Worm (Caenorhabditis elegans): ENCODE data around the gene F38A1.6.

ce11 chrIV:1212357-1212756, 39.3 kb upstream of the F38A1.6 start:
- TF ChIP-seq flt-1 (GFP tag; IDR thresholded peaks at IDR 0.05): no peak
- no peak for TF ChIP-seq ama-1 (optimal IDR thresholded peaks at IDR 0.05)
- no peak for TF ChIP-seq F13C5.2 (tag; optimal IDR thresholded peaks at IDR 0.05)
- no peak for TF ChIP-seq hmg-4 (GFP tag; optimal IDR thresholded peaks at IDR 0.05)
- TF ChIP-seq aly-1 (tag; optimal IDR thresholded peaks at IDR 0.05): no peak
- no peak for TF ChIP-seq ceh-13 (GFP tag; optimal IDR thresholded peaks at IDR 0.05)
- TF ChIP-seq tra-4 (tag; optimal IDR thresholded peaks at IDR 0.05): no peak
- TF ChIP-seq B0310.2 (tag; optimal IDR thresholded peaks at IDR 0.05): no peak
- no peak for TF ChIP-seq ets-7 (tag; optimal IDR thresholded peaks at IDR 0.05)
